Worm (Caenorhabditis elegans) whole organism, young adult: ENCODE data around the gene F12E12.1.

ENCODE experiments used
- B0019.2 ChIP-seq: fragments of 200-800 bp; sonication (Bioruptor generic); conservative IDR thresholded peaks from 2 replicates; pipeline ENCODE4 v1.3.6; 2022; ENCODE audit warnings: missing genetic modification reagents, missing genetic modification characterization, missing compliant biosample characterization
- B0261.1 ChIP-seq: sonication (generic microtip); optimal IDR thresholded peaks from 2 replicates; lab custom pipeline; 2016; ENCODE audit warnings: mild to moderate bottlenecking, missing genetic modification characterization, moderate library complexity, missing compliant biosample characterization
- F10E7.11 ChIP-seq: sonication (generic microtip); optimal IDR thresholded peaks from 2 replicates; lab custom pipeline; 2017; ENCODE audit warnings: mild to moderate bottlenecking, missing genetic modification characterization, moderate library complexity, missing compliant biosample characterization
- F37B4.10 ChIP-seq: fragments of 200-800 bp; sonication (Bioruptor generic); IDR thresholded peaks from 2 replicates; pipeline ENCODE4 v1.3.6; 2022; ENCODE audit warnings: missing genetic modification characterization, missing compliant biosample characterization
- F55B11.4 ChIP-seq: sonication (generic microtip); optimal IDR thresholded peaks from 2 replicates; lab custom pipeline; 2016; ENCODE audit warnings: missing compliant biosample characterization, missing genetic modification characterization, borderline replicate concordance; ENCODE audit not compliant: insufficient read depth
- F57C9.4 ChIP-seq: sonication (generic microtip); optimal IDR thresholded peaks from 2 replicates; lab custom pipeline; 2017; ENCODE audit warnings: mild to moderate bottlenecking, missing genetic modification characterization, missing compliant biosample characterization
- K11D2.4 ChIP-seq: fragments of 200-800 bp; sonication (Bioruptor generic); IDR thresholded peaks from 2 replicates; pipeline ENCODE4 v1.3.6; 2022; ENCODE audit warnings: missing genetic modification reagents, missing genetic modification characterization, missing compliant biosample characterization
- Y53G8AR.9 ChIP-seq: fragments of 200-800 bp; sonication (Bioruptor generic); conservative IDR thresholded peaks from 2 replicates; pipeline ENCODE4 v1.3.6; 2022; ENCODE audit warnings: missing genetic modification reagents, missing genetic modification characterization, missing compliant biosample characterization
- aptf-2 ChIP-seq: fragments of 200-800 bp; sonication (Bioruptor generic); conservative IDR thresholded peaks from 2 replicates; pipeline ENCODE4 v1.3.6; 2022; ENCODE audit warnings: missing genetic modification reagents, missing genetic modification characterization, missing compliant biosample characterization
- atf-7 ChIP-seq: sonication (generic microtip); optimal IDR thresholded peaks from 2 replicates; lab custom pipeline; 2017; ENCODE audit warnings: mild to moderate bottlenecking, missing genetic modification characterization, missing compliant biosample characterization
- bed-2 ChIP-seq: fragments of 200-800 bp; sonication (Bioruptor generic); IDR thresholded peaks from 2 replicates; pipeline ENCODE4 v1.3.6; 2022; ENCODE audit warnings: missing genetic modification reagents, missing genetic modification characterization, missing compliant biosample characterization
- cebp-1 ChIP-seq, 2 experiments: fragments of 200-800 bp in 1 of 2; sonication (Bioruptor generic) in 1 of 2; sonication (generic microtip) in 1 of 2; IDR thresholded peaks in 1 of 2; optimal IDR thresholded peaks in 1 of 2; 2 replicates each; pipeline versions ENCODE4 v1.3.6 to Lab custom; 2017 to 2022; ENCODE audit warnings: missing compliant biosample characterization in 2 of 2, missing genetic modification characterization in 2 of 2, mild to moderate bottlenecking in 1 of 2, missing genetic modification reagents in 1 of 2, moderate library complexity in 1 of 2
- dox-1 ChIP-seq: fragments of 200-800 bp; sonication (Bioruptor generic); IDR thresholded peaks from 2 replicates; pipeline ENCODE4 v1.3.6; 2022; ENCODE audit warnings: missing genetic modification reagents, missing genetic modification characterization, missing compliant biosample characterization
- gei-17 ChIP-seq: fragments of 200-800 bp; sonication (Bioruptor generic); optimal IDR thresholded peaks from 2 replicates; lab custom pipeline; 2018; ENCODE audit warnings: mild to moderate bottlenecking, missing genetic modification characterization, missing compliant biosample characterization
- him-1 ChIP-seq: sonication (generic microtip); optimal IDR thresholded peaks from 2 replicates; lab custom pipeline; 2016; ENCODE audit warnings: missing genotype, missing genetic modification reagents, missing genetic modification characterization, missing compliant biosample characterization
- hrde-1 ChIP-seq: sonication (generic microtip); optimal IDR thresholded peaks from 2 replicates; lab custom pipeline; 2016; ENCODE audit warnings: missing genetic modification characterization, mild to moderate bottlenecking, missing compliant biosample characterization, moderate library complexity, missing genotype, missing genetic modification reagents, borderline replicate concordance
- lag-1 ChIP-seq: fragments of 200-800 bp; sonication (Bioruptor generic); IDR thresholded peaks from 2 replicates; pipeline ENCODE4 v1.3.6; 2022; ENCODE audit warnings: missing genetic modification reagents, missing genetic modification characterization, missing compliant biosample characterization
- lin-26 ChIP-seq: fragments of 200-800 bp; sonication (Bioruptor generic); IDR thresholded peaks from 2 replicates; pipeline ENCODE4 v1.3.6; 2022; ENCODE audit warnings: missing genetic modification reagents, missing genetic modification characterization, missing compliant biosample characterization
- lin-40 ChIP-seq: sonication (generic microtip); optimal IDR thresholded peaks from 2 replicates; lab custom pipeline; 2016; ENCODE audit warnings: missing genetic modification characterization, mild to moderate bottlenecking, missing compliant biosample characterization, missing genotype, missing genetic modification reagents
- lir-1 ChIP-seq: fragments of 200-800 bp; sonication (Bioruptor generic); conservative IDR thresholded peaks from 2 replicates; pipeline ENCODE4 v1.3.6; 2022; ENCODE audit warnings: missing genetic modification reagents, missing genetic modification characterization, missing compliant biosample characterization
- lsy-27 ChIP-seq: sonication (generic microtip); optimal IDR thresholded peaks from 2 replicates; lab custom pipeline; 2017; ENCODE audit warnings: missing genetic modification characterization, mild to moderate bottlenecking, missing compliant biosample characterization, antibody characterized with exemption, missing genotype, borderline replicate concordance; ENCODE audit not compliant: insufficient read depth
- madf-10 ChIP-seq: sonication (generic microtip); optimal IDR thresholded peaks from 2 replicates; lab custom pipeline; 2016; ENCODE audit warnings: mild to moderate bottlenecking, missing genetic modification characterization, missing compliant biosample characterization
- mes-4 ChIP-seq: sonication (generic microtip); optimal IDR thresholded peaks from 2 replicates; lab custom pipeline; 2016; ENCODE audit warnings: missing genotype, missing genetic modification characterization, missing compliant biosample characterization
- mxl-1 ChIP-seq: sonication (generic microtip); optimal IDR thresholded peaks from 2 replicates; lab custom pipeline; 2016; ENCODE audit warnings: missing genetic modification characterization, missing compliant biosample characterization
- nfya-2 ChIP-seq: fragments of 200-800 bp; sonication (Bioruptor generic); IDR thresholded peaks from 2 replicates; pipeline ENCODE4 v1.3.6; 2022; ENCODE audit warnings: missing genetic modification reagents, missing genetic modification characterization, missing compliant biosample characterization
- nfyb-1 ChIP-seq: fragments of 200-800 bp; sonication (Bioruptor generic); IDR thresholded peaks from 2 replicates; pipeline ENCODE4 v1.3.6; 2022; ENCODE audit warnings: missing genetic modification reagents, missing genetic modification characterization, missing compliant biosample characterization
- nhr-179 ChIP-seq: sonication (generic microtip); optimal IDR thresholded peaks from 2 replicates; lab custom pipeline; 2016; ENCODE audit warnings: mild to moderate bottlenecking, missing genetic modification characterization, missing compliant biosample characterization
- pha-4 ChIP-seq: fragments of 150-350 bp; sonication (generic microtip); optimal IDR thresholded peaks from 2 replicates; lab custom pipeline; 2014; ENCODE audit warnings: missing biosample characterization, missing genetic modification reagents, missing genetic modification characterization
- rec-8 ChIP-seq, 2 experiments: sonication (generic microtip); optimal IDR thresholded peaks; 2 replicates each; lab custom pipeline; 2016; ENCODE audit warnings: mild to moderate bottlenecking in 2 of 2, missing genetic modification characterization in 2 of 2, missing genetic modification reagents in 2 of 2, missing genotype in 2 of 2, missing biosample characterization in 1 of 2, missing compliant biosample characterization in 1 of 2, moderate library complexity in 1 of 2
- snpc-1.3 ChIP-seq: sonication (generic microtip); optimal IDR thresholded peaks from 2 replicates; lab custom pipeline; 2017; ENCODE audit warnings: missing genetic modification characterization, mild to moderate bottlenecking, missing compliant biosample characterization, antibody characterized with exemption, moderate library complexity, missing genotype, missing genetic modification reagents; ENCODE audit not compliant: insufficient read depth
- somi-1 ChIP-seq: fragments of 200-800 bp; sonication (Bioruptor generic); optimal IDR thresholded peaks from 2 replicates; lab custom pipeline; 2018; ENCODE audit warnings: mild to moderate bottlenecking, missing genetic modification characterization, missing compliant biosample characterization
- sptf-2 ChIP-seq: fragments of 200-800 bp; sonication (Bioruptor generic); optimal IDR thresholded peaks from 2 replicates; lab custom pipeline; 2018; ENCODE audit warnings: mild to moderate bottlenecking, missing genetic modification characterization, missing compliant biosample characterization
- unc-130 ChIP-seq: sonication (generic microtip); optimal IDR thresholded peaks from 2 replicates; lab custom pipeline; 2016; ENCODE audit warnings: missing genetic modification reagents, missing genetic modification characterization, missing compliant biosample characterization
- zfh-2 ChIP-seq: fragments of 200-800 bp; sonication (Bioruptor generic); conservative IDR thresholded peaks from 2 replicates; pipeline ENCODE4 v1.3.6; 2022; ENCODE audit warnings: missing genetic modification reagents, missing genetic modification characterization, missing compliant biosample characterization
- zim-3 ChIP-seq: sonication (generic microtip); optimal IDR thresholded peaks from 2 replicates; lab custom pipeline; 2017; ENCODE audit warnings: mild to moderate bottlenecking, missing genetic modification characterization, moderate library complexity, missing compliant biosample characterization
- ztf-22 ChIP-seq: fragments of 200-800 bp; sonication (Bioruptor generic); optimal IDR thresholded peaks from 2 replicates; lab custom pipeline; 2018; ENCODE audit warnings: mild to moderate bottlenecking, missing genetic modification characterization, moderate library complexity, missing compliant biosample characterization
- ztf-28 ChIP-seq: fragments of 200-800 bp; sonication (Bioruptor generic); IDR thresholded peaks from 2 replicates; pipeline ENCODE4 v1.3.6; 2022; ENCODE audit warnings: missing genetic modification reagents, missing genetic modification characterization, missing compliant biosample characterization

F12E12.1 gene

DNA sequence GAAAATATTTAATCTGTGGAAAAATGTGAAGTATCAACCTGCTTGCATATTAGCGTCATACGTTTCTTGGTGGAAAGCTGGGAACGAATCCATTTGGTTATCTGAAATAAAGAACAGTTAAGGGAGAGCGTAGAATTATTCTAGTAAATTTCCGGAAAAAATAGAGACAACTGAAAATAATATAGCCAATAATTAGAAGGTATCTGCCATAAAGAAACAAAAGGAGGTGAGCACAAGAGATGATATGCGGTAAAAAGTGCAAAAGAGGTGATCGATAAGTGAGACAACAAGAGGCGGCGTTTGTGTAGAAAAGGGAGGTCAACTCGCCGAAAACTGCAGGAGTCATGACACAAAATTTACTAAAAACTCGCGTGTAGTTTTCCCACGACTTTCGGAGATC is 37.8 kb downstream of the F12E12.1 start, which contains the start of gene T24E12.11:
T24E12.11 (minus strand) TSS at position 101 of the 400 bp plus-strand sequence.
- no peak for TF ChIP-seq gei-17 (GFP tag; lab: Kevin White, UChicago)

DNA sequence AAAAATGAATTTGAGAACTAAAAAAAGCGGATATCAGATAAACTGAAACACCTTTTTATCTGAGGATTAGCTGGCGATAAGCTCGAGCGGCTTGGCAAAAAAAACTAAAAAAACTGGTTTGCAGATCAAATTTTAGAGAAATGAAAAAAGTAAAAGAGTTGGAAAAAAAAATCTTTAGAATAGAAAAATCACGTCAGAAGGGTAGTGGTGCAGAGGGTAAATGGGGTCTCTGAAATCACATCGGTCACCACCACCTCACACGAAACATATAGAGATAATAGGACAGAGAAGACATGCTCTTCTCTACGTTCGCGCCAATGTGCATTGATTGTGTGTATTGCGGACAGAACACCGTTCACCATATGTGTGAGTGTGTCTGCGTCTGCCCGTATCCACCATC is 39.6 kb downstream of the F12E12.1 start:
- TF ChIP-seq aptf-2, result no peak
- TF ChIP-seq madf-10, result no peak

DNA sequence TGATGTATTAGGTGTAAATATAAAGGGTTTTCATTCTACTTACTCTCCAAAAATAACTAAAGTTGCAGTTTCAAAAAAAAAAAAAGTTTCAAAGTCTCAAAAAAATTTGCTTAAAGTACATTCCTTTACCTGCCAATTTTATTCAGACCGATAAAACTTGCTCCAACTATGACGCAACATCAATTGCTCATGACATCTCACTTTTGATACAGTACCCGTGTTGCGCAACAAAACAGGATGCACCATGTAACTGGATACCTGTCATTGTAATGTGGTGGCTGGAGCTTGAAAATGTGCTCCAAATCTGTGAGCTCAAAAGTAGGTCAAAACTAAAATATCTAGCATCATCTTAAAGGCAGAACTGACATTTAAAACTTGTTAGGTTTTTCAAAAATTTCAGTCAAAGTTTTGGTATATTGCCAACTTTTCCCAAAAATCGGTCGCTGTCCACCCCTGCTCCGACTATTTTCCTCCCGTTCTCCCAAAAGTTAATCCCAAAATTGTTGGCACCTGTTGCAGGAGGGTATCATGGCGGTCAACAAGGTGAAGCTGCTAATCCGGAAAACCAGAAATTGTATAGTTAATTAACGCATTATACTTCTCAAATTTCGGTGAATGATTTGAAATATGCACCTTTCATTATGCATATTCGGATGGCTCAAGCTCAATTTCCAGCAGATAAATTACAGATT is 40.8 kb downstream of the F12E12.1 start, which contains the start of gene T24E12.2:
T24E12.2 (plus strand) TSS at position 642 of the 692 bp plus-strand sequence.
- TF ChIP-seq zim-3 (no peak), F57C9.4 (tag; lab: Kevin White, UChicago) (no peak), dox-1 (GFP tag; lab: Robert Waterston, UW) (no peak), nfyb-1 (GFP tag; lab: Robert Waterston, UW) (no peak), lag-1 (no peak), gei-17 (GFP tag; lab: Kevin White, UChicago) (no peak), F37B4.10 (GFP tag; lab: Robert Waterston, UW) (no peak), lin-40 (tag; lab: Kevin White, UChicago) (no peak), K11D2.4 (GFP tag; lab: Robert Waterston, UW) (no peak), Y53G8AR.9 (GFP tag; lab: Robert Waterston, UW) (no peak), mxl-1 (tag; lab: Kevin White, UChicago) (no peak), B0019.2 (no peak), F10E7.11 (tag; lab: Kevin White, UChicago) (no peak), bed-2 (no peak), somi-1 (no peak), sptf-2 (no peak), B0261.1 (tag; lab: Kevin White, UChicago) (no peak), mes-4 (no peak)
- TF ChIP-seq, all 124 proteins: peak for 0

DNA sequence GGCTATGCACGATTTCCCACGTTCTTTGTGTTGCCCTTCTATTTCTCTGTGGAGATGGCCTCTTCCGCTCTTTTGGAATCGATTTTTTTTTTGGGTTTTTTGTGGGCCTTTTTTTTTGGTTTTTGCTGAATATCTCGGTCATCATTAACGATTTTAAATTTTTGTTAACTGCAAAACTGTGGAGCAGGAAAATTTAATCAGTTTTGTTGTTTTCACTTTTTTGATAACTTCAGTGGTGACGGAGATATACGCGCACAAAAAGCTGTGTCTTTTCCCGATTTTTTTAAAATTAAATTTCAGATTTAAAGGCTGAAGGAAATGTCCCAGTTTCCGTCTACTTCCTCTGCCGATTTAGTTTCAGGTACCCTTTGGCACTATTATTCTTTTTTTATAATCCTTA is 43.6 kb downstream of the F12E12.1 start, which contains the start of gene T24E12.1:
T24E12.1 (plus strand) TSS at position 301 of the 400 bp plus-strand sequence.
- TF ChIP-seq aptf-2, result peak; percentile 84; the same call in 1 of the 2 replicates
- no peak for TF ChIP-seq rec-8 (tag; optimal IDR thresholded peaks at IDR 0.05; lab: Kevin White, UChicago)

DNA sequence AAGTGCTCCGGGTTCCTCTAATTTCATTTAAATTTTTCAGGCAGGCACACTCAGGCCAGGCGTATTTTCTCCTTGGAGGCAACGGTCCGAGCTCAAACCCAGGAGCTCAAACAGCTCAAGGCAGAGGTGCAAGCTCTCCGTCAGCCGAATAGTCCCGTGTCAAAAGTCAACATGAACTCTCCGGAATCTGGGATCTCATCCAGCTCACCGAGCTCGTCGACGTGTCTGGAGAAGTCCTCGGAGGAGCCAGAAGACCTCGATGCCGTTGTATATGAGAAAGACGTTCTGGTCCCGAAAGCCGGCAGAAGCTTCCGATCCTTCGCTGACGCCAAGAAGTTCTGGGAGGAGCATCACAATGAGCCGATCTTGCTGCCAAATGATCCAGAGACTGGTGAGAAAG is 44.1 kb downstream of the F12E12.1 start:
- TF ChIP-seq zfh-2 (GFP tag; lab: Robert Waterston, UW) (peak; percentile 70), nfya-2 (GFP tag; lab: Robert Waterston, UW) (no peak), F10E7.11 (tag; lab: Kevin White, UChicago) (no peak)

DNA sequence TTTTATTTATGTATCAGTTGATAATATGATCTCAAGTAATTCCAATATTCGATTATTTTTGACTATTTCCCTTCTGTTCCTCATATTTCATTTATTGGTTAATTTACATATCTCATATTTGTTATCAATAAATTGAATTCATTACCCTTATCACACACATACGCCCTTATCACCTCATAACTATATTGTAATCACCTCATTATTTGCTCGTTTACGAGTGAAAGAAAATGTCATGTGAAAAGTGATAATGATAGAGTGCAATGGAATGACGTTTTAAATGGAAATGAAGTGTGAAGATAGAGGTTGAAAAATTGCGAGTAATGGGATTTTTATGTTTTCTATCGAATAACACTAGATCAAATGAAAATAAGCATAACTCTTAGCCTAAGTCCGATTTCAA is 44.9 kb downstream of the F12E12.1 start:
- TF ChIP-seq nhr-179 (tag; lab: Kevin White, UChicago) (no peak), lsy-27 (tag; lab: Kevin White, UChicago) (no peak), lin-26 (GFP tag; lab: Robert Waterston, UW) (no peak), nfyb-1 (GFP tag; lab: Robert Waterston, UW) (peak; percentile 52; the same call in 1 of the 2 replicates), lir-1 (no peak), him-1 (no peak), zfh-2 (GFP tag; lab: Robert Waterston, UW) (no peak), F55B11.4 (no peak), snpc-1.3 (tag; lab: Kevin White, UChicago) (no peak), ztf-22 (peak; percentile 65), atf-7 (tag; lab: Kevin White, UChicago) (peak; percentile 84), pha-4 (tag; lab: Kevin White, UChicago) (peak; percentile 26), ztf-28 (GFP tag; lab: Robert Waterston, UW) (no peak), unc-130 (GFP tag; lab: Kevin White, UChicago) (no peak), cebp-1 (GFP tag; IDR thresholded peaks at IDR 0.05; lab: Robert Waterston, UW) (peak; percentile 10; the same call in 1 of the 2 replicates), cebp-1 (tag; optimal IDR thresholded peaks at IDR 0.05; lab: Kevin White, UChicago) (no peak), hrde-1 (no peak), zim-3 (no peak)
